Worm (Caenorhabditis elegans): ENCODE results near the gene fbxb-111.

Gene fbxb-111

DNA sequence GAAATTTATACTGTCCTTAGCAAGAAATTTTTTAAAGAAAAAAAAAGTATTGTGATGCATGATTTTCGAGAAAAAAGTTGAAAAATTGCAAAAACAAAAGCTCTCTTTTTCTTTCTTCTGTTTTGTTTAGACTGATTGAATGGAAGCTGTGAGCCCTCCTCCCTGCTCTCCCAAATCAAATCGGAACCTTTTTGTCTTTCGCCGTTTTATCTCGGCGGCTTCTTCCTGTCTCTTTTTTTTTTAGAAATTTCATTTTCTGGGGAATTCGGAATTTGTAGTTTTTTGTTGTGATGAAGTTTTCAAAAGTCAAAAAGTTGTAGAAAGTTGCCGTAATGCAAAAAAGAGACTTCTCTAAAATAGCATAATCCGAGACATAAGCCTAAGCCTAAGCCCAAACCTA is 44.2 kb downstream of the fbxb-111 start:
- no peak for TF ChIP-seq dpff-1 (tag; optimal IDR thresholded peaks at IDR 0.05)
- TF ChIP-seq ZK185.1 (tag; optimal IDR thresholded peaks at IDR 0.05; ENCODE audit: poor library complexity, severe bottlenecking): no peak
- TF ChIP-seq madf-3 (GFP tag; IDR thresholded peaks at IDR 0.05): no peak
- TF ChIP-seq ztf-3 (GFP tag; optimal IDR thresholded peaks at IDR 0.05): no peak

DNA sequence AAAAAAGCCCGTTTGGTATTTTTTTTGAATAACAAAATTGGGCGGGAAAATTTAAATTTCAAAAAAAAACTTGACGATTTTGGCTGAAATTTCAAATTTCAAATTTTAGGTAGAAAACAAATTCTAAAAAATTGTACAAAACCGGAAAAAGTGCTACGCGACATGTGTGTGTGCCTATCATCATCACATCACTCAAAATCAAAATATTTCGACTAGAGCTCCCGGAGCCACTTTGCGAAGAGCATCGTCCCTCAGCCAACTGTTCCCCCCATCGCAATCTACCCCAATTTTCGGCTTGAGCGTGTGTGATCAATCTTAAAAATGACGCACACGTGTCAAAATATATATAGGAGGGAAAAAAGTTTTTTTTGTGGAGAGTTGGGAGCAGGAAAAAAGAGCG is 48.0 kb downstream of the fbxb-111 start:
- no peak for TF ChIP-seq ceh-27 (GFP tag; optimal IDR thresholded peaks at IDR 0.05)
- no peak for TF ChIP-seq xnd-1 (tag; optimal IDR thresholded peaks at IDR 0.05)
- no peak for TF ChIP-seq nhr-27 (tag; optimal IDR thresholded peaks at IDR 0.05)
- no peak for TF ChIP-seq C17E4.6 (GFP tag; IDR thresholded peaks at IDR 0.05)
- no peak for TF ChIP-seq D2030.7 (GFP tag; IDR thresholded peaks at IDR 0.05)
- TF ChIP-seq ceh-40 (GFP tag; IDR thresholded peaks at IDR 0.05): no peak
- TF ChIP-seq tlf-1 (GFP tag; optimal IDR thresholded peaks at IDR 0.05): no peak
- TF ChIP-seq F22D6.2 (tag; optimal IDR thresholded peaks at IDR 0.05): no peak
- TF ChIP-seq rec-8 (tag; optimal IDR thresholded peaks at IDR 0.05): no peak
- TF ChIP-seq atf-7 (tag; optimal IDR thresholded peaks at IDR 0.05): no peak
- TF ChIP-seq unc-130 (GFP tag; optimal IDR thresholded peaks at IDR 0.05): no peak
- no peak for TF ChIP-seq ztf-6 (GFP tag; IDR thresholded peaks at IDR 0.05)
- TF ChIP-seq Y95B8A.8 (GFP tag; IDR thresholded peaks at IDR 0.05): no peak
- no peak for TF ChIP-seq hlh-26 (GFP tag; conservative IDR thresholded peaks at IDR 0.05)
- TF ChIP-seq fkh-3 (tag; optimal IDR thresholded peaks at IDR 0.05): no peak
- TF ChIP-seq ztf-18 (tag; optimal IDR thresholded peaks at IDR 0.05): no peak
- no peak for TF ChIP-seq lin-54 (GFP tag; optimal IDR thresholded peaks at IDR 0.05)
- no peak for TF ChIP-seq bed-2 (GFP tag; IDR thresholded peaks at IDR 0.05)

DNA sequence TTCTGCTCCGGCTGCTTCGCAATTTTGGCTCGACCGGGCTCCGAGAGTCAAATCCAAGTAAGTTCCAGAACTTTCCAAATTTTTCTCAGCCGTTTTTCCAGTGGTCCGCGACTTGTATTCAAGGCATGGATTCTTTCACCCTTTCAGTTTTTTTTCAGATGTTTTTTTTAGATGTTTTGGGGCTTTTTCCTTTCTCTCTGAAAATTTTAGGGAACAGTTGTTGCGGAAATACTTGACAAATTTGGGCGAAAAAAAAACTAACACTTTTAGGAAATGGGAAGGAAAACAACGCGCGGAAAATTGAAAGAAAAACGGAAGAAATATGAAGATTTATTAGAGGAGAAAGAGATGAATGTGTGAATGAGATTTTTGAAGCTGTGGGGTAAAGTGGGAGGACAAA is 49.2 kb downstream of the fbxb-111 start, which contains the start of the genes T05A8.11 and nep-2:
T05A8.11 (minus strand) TSS at position 101 of the 400 bp plus-strand sequence.
nep-2 (minus strand) TSS at position 192 of the 400 bp plus-strand sequence.
- TF ChIP-seq somi-1 (GFP tag; optimal IDR thresholded peaks at IDR 0.05): no peak
- TF ChIP-seq lag-1 (GFP tag; IDR thresholded peaks at IDR 0.05): no peak
- no peak for TF ChIP-seq tlf-1 (GFP tag; optimal IDR thresholded peaks at IDR 0.05)
- no peak for TF ChIP-seq madf-10 (tag; optimal IDR thresholded peaks at IDR 0.05)
- TF ChIP-seq madf-8 (GFP tag; conservative IDR thresholded peaks at IDR 0.05): no peak
- no peak for TF ChIP-seq zim-3 (tag; optimal IDR thresholded peaks at IDR 0.05)
- no peak for TF ChIP-seq let-607 (tag; optimal IDR thresholded peaks at IDR 0.05)
- no peak for TF ChIP-seq B0261.1 (tag; optimal IDR thresholded peaks at IDR 0.05)
- TF ChIP-seq F39B2.1 (GFP tag; IDR thresholded peaks at IDR 0.05): no peak
- TF ChIP-seq chd-7 (tag; optimal IDR thresholded peaks at IDR 0.05): no peak
- no peak for TF ChIP-seq F22D6.2 (tag; optimal IDR thresholded peaks at IDR 0.05)
- no peak for TF ChIP-seq let-526 (GFP tag; IDR thresholded peaks at IDR 0.05)
- TF ChIP-seq dpff-1 (tag; optimal IDR thresholded peaks at IDR 0.05): no peak
- no peak for TF ChIP-seq F57A8.1 (GFP tag; optimal IDR thresholded peaks at IDR 0.05)
- TF ChIP-seq F10E7.11 (tag; optimal IDR thresholded peaks at IDR 0.05): no peak

Measured in whole organism, young adult.